Fruit fly (Drosophila melanogaster): Measurements from ENCODE around the gene tara.
A peak's percentile ranks its signal among the peaks of the same experiment; 100 is the strongest.

Gene tara

DNA sequence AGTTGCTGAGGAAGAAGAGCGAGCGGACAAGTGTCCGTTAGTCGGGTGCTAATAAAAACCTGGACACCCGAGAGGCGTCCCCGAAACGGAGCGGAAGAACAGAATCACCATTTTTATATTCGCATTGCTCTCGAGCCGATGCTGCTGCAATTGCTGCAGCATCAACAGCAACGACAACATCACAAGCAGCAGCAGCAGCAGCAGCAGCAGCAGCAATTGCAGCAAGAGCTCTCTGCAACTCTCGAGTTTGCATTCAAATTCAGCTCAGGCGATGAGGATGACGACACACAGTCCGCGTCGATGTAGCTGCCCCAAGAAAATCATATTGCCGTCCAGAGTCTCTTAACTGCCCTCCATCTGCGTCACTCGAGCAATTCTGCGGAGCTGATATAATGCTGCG, 19.3 kb upstream of the tara start (continued):
- TF ChIP-seq CG4854 (GFP tag; optimal IDR thresholded peaks at IDR 0.05) (no peak), CG12071 (GFP tag; optimal IDR thresholded peaks at IDR 0.05) (no peak), kni (GFP tag; optimal IDR thresholded peaks at IDR 0.05) (no peak), Vsx1 (GFP tag; optimal IDR thresholded peaks at IDR 0.05) (no peak), tx (GFP tag; optimal IDR thresholded peaks at IDR 0.05) (no peak), Dip3 (GFP tag; optimal IDR thresholded peaks at IDR 0.05) (no peak), ash1 (GFP tag; optimal IDR thresholded peaks at IDR 0.05) (no peak), Hr39 (optimal IDR thresholded peaks at IDR 0.05) (no peak), Ptx1 (GFP tag; IDR thresholded peaks at IDR 0.05) (no peak), seq (GFP tag; IDR thresholded peaks at IDR 0.05) (peak; percentile 26; the same call in 1 of the 2 replicates), CG16813 (GFP tag; IDR thresholded peaks at IDR 0.05; ENCODE audit: partially characterized antibody) (no peak), CG43689 (GFP tag; IDR thresholded peaks at IDR 0.05) (no peak), slp2 (GFP tag; optimal IDR thresholded peaks at IDR 0.05) (no peak), Scr (GFP tag; IDR thresholded peaks at IDR 0.05; ENCODE audit: partially characterized antibody) (no peak), kah (GFP tag; optimal IDR thresholded peaks at IDR 0.05) (no peak), az2 (GFP tag; optimal IDR thresholded peaks at IDR 0.05) (no peak), CG15601 (tag; optimal IDR thresholded peaks at IDR 0.05) (no peak), so (GFP tag; IDR thresholded peaks at IDR 0.05) (0 out of 3 replicates have a peak, but pooled peaks have one; percentile 17), Poxn (GFP tag; IDR thresholded peaks at IDR 0.05) (no peak), gcm (GFP tag; optimal IDR thresholded peaks at IDR 0.05) (no peak), CG7271 (tag; optimal IDR thresholded peaks at IDR 0.05) (no peak), CG17328 (GFP tag; IDR thresholded peaks at IDR 0.05) (no peak), Sry-δ (GFP tag; optimal IDR thresholded peaks at IDR 0.05) (no peak), CG33213 (GFP tag; optimal IDR thresholded peaks at IDR 0.05) (no peak), fd3F (GFP tag; optimal IDR thresholded peaks at IDR 0.05) (no peak), CG6654 (GFP tag; optimal IDR thresholded peaks at IDR 0.05) (no peak), CG34422 (GFP tag; IDR thresholded peaks at IDR 0.05) (no peak), CG7839 (tag; optimal IDR thresholded peaks at IDR 0.05) (no peak), gt (GFP tag; IDR thresholded peaks at IDR 0.05) (no peak), nom (GFP tag; optimal IDR thresholded peaks at IDR 0.05) (peak; percentile 73), bsh (GFP tag; optimal IDR thresholded peaks at IDR 0.05) (no peak), Dbx (GFP tag; IDR thresholded peaks at IDR 0.05) (0 out of 3 replicates have a peak, but pooled peaks have one; percentile 32), CG7357 (GFP tag; IDR thresholded peaks at IDR 0.05) (no peak), jing (GFP tag; optimal IDR thresholded peaks at IDR 0.05) (no peak), slou (GFP tag; optimal IDR thresholded peaks at IDR 0.05) (no peak), zfh2 (GFP tag; optimal IDR thresholded peaks at IDR 0.05) (no peak), CG1024 (GFP tag; IDR thresholded peaks at IDR 0.05) (no peak), CG15269 (tag; optimal IDR thresholded peaks at IDR 0.05) (no peak), CG3838 (GFP tag; optimal IDR thresholded peaks at IDR 0.05) (no peak), ci (GFP tag; IDR thresholded peaks at IDR 0.05) (peak; percentile 70; the same call in 2 of the 3 replicates), bbx (GFP tag; IDR thresholded peaks at IDR 0.05; ENCODE audit: partially characterized antibody) (no peak), wek (GFP tag; optimal IDR thresholded peaks at IDR 0.05) (peak; percentile 33), Oli (tag; optimal IDR thresholded peaks at IDR 0.05) (no peak), CG6854 (GFP tag; optimal IDR thresholded peaks at IDR 0.05) (no peak), lov (optimal IDR thresholded peaks at IDR 0.05) (no peak), lov (GFP tag; IDR thresholded peaks at IDR 0.05) (0 out of 3 replicates have a peak, but pooled peaks have one; percentile 32), CG10543 (GFP tag; optimal IDR thresholded peaks at IDR 0.05) (no peak), pzg (GFP tag; optimal IDR thresholded peaks at IDR 0.05) (no peak), CG15073 (GFP tag; optimal IDR thresholded peaks at IDR 0.05) (no peak), ro (GFP tag; IDR thresholded peaks at IDR 0.05) (no peak), CG32767 (GFP tag; IDR thresholded peaks at IDR 0.05) (no peak), zen2 (GFP tag; IDR thresholded peaks at IDR 0.05; ENCODE audit: partially characterized antibody) (no peak)
